Worm (Caenorhabditis elegans): ENCODE results near the gene F46B3.23.

DNA sequence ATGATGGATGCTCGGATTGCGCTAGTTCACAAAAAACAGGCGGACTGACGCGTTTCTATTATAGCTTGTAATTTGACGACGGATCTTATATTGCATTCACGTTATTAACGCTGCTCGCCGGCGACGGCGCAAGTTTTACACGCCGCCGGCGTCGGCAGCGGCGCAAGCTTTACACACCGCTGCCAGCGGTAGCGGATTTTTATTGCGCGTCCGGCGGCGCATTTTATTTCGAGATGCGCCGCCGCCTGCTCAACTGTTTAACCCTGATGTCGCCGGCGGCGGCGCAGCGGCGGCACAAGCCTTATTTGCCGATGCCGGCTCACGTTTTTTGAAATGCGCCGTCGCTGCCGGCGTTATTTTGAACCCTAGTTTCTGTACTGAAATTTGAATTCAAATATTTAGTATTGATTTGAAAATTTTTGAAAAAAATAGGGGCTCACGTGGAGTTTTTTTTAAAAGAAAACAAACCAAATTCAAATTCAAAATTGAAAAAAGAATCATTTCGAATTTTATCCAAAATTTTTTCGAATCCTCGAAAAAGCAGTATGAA, 1.8 kb downstream of the F46B3.23 start, which contains the start of gene ttr-57:
- TF ChIP-seq hlh-30 (tag; optimal IDR thresholded peaks at IDR 0.05; ENCODE audit: insufficient read depth), result no peak
- no peak for TF ChIP-seq F26F4.8 (GFP tag; conservative IDR thresholded peaks at IDR 0.05)
- TF ChIP-seq nhr-76 (tag; optimal IDR thresholded peaks at IDR 0.05), result no peak
- TF ChIP-seq pha-4 (GFP tag; IDR thresholded peaks at IDR 0.05), result no peak
- TF ChIP-seq pha-4 (tag; optimal IDR thresholded peaks at IDR 0.05), result no peak
